Worm (Caenorhabditis elegans): Measurements from ENCODE around the gene rheb-1.

ce11 chrIII:9494209-9494608 lies 38.4 kb upstream of the rheb-1 start:
- TF ChIP-seq ama-1 (optimal IDR thresholded peaks at IDR 0.05) (no peak), flt-1 (GFP tag; IDR thresholded peaks at IDR 0.05) (no peak), hmg-4 (GFP tag; optimal IDR thresholded peaks at IDR 0.05) (no peak), sea-1 (GFP tag; conservative IDR thresholded peaks at IDR 0.05) (no peak), B0310.2 (tag; optimal IDR thresholded peaks at IDR 0.05) (no peak), ceh-36 (tag; optimal IDR thresholded peaks at IDR 0.05) (no peak), pes-1 (GFP tag; IDR thresholded peaks at IDR 0.05) (no peak), tbx-37 (GFP tag; conservative IDR thresholded peaks at IDR 0.05) (no peak), hnd-1 (tag; optimal IDR thresholded peaks at IDR 0.05) (no peak)
